In the genomic region with DNA sequence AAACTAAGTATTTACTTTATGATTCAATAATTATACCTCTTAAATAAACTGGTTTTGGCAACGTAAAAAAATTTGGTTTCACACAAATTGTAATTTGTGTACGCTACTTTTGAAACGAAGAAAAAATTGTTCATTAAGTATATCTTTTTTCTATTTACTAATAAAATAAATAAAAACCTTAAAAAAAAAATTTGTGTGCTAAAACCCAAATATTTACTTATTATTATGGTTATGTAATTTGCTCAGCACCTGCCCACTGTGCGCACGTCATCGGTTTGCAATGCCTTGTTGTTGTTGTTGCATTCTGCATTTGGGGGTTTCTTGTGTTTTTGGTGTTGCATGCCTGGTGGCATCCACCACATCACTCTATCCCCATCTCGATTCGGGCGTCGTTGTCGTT, we compare ENCODE assay signal across 4 fruit fly cellular contexts.
TF ChIP-seq lines count a peak whose summit lies in the region.

No protein-coding gene starts in this region.

- TF ChIP-seq CTCF in whole organism, embryonic (GFP tag; optimal IDR thresholded peaks at IDR 0.05; lab: Kevin White, UChicago), result no peak

TF ChIP-seq in whole organism, embryonic, 481 proteins besides CTCF, POLR2A, EP300 and RAD21 (continues in another document):
- peak; percentile 25; the same call in 1 of the 2 replicates for TF ChIP-seq ssp (GFP tag; IDR thresholded peaks at IDR 0.05; lab: Robert Waterston, UW)
- peak; percentile 7 for TF ChIP-seq CG30431 (GFP tag; optimal IDR thresholded peaks at IDR 0.05; lab: Kevin White, UChicago)
- TF ChIP-seq ttk (GFP tag; IDR thresholded peaks at IDR 0.05; lab: Robert Waterston, UW), result peak; percentile 34; the same call in 1 of the 2 replicates
- TF ChIP-seq Six4 (GFP tag; optimal IDR thresholded peaks at IDR 0.05; lab: Kevin White, UChicago), result peak; percentile 23
- TF ChIP-seq CG15514 (GFP tag; optimal IDR thresholded peaks at IDR 0.05; lab: Kevin White, UChicago), result no peak
- TF ChIP-seq CG1603 (tag; optimal IDR thresholded peaks at IDR 0.05; lab: Kevin White, UChicago), result no peak
- TF ChIP-seq sqz (GFP tag; optimal IDR thresholded peaks at IDR 0.05; lab: Kevin White, UChicago), result peak; percentile 35
- peak; percentile 33 for TF ChIP-seq ewg (GFP tag; optimal IDR thresholded peaks at IDR 0.05; lab: Kevin White, UChicago)
- peak; percentile 28; the same call in 1 of the 2 replicates for TF ChIP-seq E2f2 (GFP tag; IDR thresholded peaks at IDR 0.05; lab: Robert Waterston, UW)
- peak; percentile 72 for TF ChIP-seq CG10979 (tag; optimal IDR thresholded peaks at IDR 0.05; lab: Kevin White, UChicago)
- TF ChIP-seq Eip74EF (GFP tag; optimal IDR thresholded peaks at IDR 0.05; lab: Kevin White, UChicago), result peak in 1 of 2 experiments; percentile 37
- TF ChIP-seq CG6683 (GFP tag; optimal IDR thresholded peaks at IDR 0.05; lab: Kevin White, UChicago), result no peak
- peak; percentile 40 for TF ChIP-seq CG30403 (GFP tag; optimal IDR thresholded peaks at IDR 0.05; lab: Kevin White, UChicago)
- peak; percentile 63 for TF ChIP-seq CG17359 (tag; optimal IDR thresholded peaks at IDR 0.05; lab: Kevin White, UChicago)
- no peak for TF ChIP-seq GATAe (GFP tag; conservative IDR thresholded peaks at IDR 0.05; lab: Robert Waterston, UW)
- peak; percentile 9; the same call in 1 of the 2 replicates for TF ChIP-seq slbo (GFP tag; IDR thresholded peaks at IDR 0.05; lab: Robert Waterston, UW)
- peak; percentile 77 for TF ChIP-seq gem (tag; optimal IDR thresholded peaks at IDR 0.05; lab: Kevin White, UChicago)
- no peak for TF ChIP-seq prd (optimal IDR thresholded peaks at IDR 0.05; lab: Kevin White, UChicago)
- peak; percentile 46; the same call in 1 of the 3 replicates for TF ChIP-seq prd (GFP tag; IDR thresholded peaks at IDR 0.05; lab: Robert Waterston, UW)
- TF ChIP-seq CG2678 (tag; optimal IDR thresholded peaks at IDR 0.05; lab: Kevin White, UChicago), result peak; percentile 70

TF ChIP-seq in whole organism, prepupa, 60 proteins besides CTCF, POLR2A, EP300 and RAD21 (continues in another document):
- TF ChIP-seq ss (GFP tag; optimal IDR thresholded peaks at IDR 0.05; lab: Kevin White, UChicago), result peak in 1 of 2 experiments; percentile 18
- TF ChIP-seq CG3032 (tag; optimal IDR thresholded peaks at IDR 0.05; lab: Kevin White, UChicago), result peak; percentile 15
- no peak for TF ChIP-seq CG1621 (tag; optimal IDR thresholded peaks at IDR 0.05; lab: Kevin White, UChicago)
- peak; percentile 37 for TF ChIP-seq CG6792 (GFP tag; optimal IDR thresholded peaks at IDR 0.05; lab: Kevin White, UChicago)
- TF ChIP-seq Ets21C (GFP tag; optimal IDR thresholded peaks at IDR 0.05; lab: Kevin White, UChicago), result no peak
- peak; percentile 56 for TF ChIP-seq CG16779 (tag; optimal IDR thresholded peaks at IDR 0.05; lab: Kevin White, UChicago)
- TF ChIP-seq lz (GFP tag; optimal IDR thresholded peaks at IDR 0.05; lab: Kevin White, UChicago), result peak; percentile 31
- TF ChIP-seq CG3919 (GFP tag; optimal IDR thresholded peaks at IDR 0.05; lab: Kevin White, UChicago), result peak; percentile 85
- TF ChIP-seq cyc (GFP tag; optimal IDR thresholded peaks at IDR 0.05; lab: Kevin White, UChicago), result peak; percentile 33
- TF ChIP-seq dsx (GFP tag; optimal IDR thresholded peaks at IDR 0.05; lab: Kevin White, UChicago; ENCODE audit: poor library complexity, severe bottlenecking), result no peak
- peak; percentile 60 for TF ChIP-seq esn (GFP tag; optimal IDR thresholded peaks at IDR 0.05; lab: Kevin White, UChicago)
- peak; percentile 26 for TF ChIP-seq Hr39 (GFP tag; optimal IDR thresholded peaks at IDR 0.05; lab: Kevin White, UChicago)
- no peak for TF ChIP-seq Sox15 (GFP tag; optimal IDR thresholded peaks at IDR 0.05; lab: Kevin White, UChicago)
- TF ChIP-seq Smox (GFP tag; optimal IDR thresholded peaks at IDR 0.05; lab: Kevin White, UChicago), result no peak
- TF ChIP-seq Eip75B (GFP tag; optimal IDR thresholded peaks at IDR 0.05; lab: Kevin White, UChicago), result peak; percentile 24
- TF ChIP-seq Hr4 (GFP tag; optimal IDR thresholded peaks at IDR 0.05; lab: Kevin White, UChicago), result peak; percentile 86
- peak; percentile 67 for TF ChIP-seq CG8632 (GFP tag; optimal IDR thresholded peaks at IDR 0.05; lab: Kevin White, UChicago)
- TF ChIP-seq CG10631 (GFP tag; optimal IDR thresholded peaks at IDR 0.05; lab: Kevin White, UChicago), result peak; percentile 77
- TF ChIP-seq vri (GFP tag; optimal IDR thresholded peaks at IDR 0.05; lab: Kevin White, UChicago), result peak; percentile 14
- peak; percentile 14 for TF ChIP-seq CG31627 (GFP tag; optimal IDR thresholded peaks at IDR 0.05; lab: Kevin White, UChicago)
- TF ChIP-seq Blimp-1 (GFP tag; optimal IDR thresholded peaks at IDR 0.05; lab: Kevin White, UChicago), result no peak
- peak; percentile 96 for TF ChIP-seq CG8119 (GFP tag; IDR thresholded peaks at IDR 0.05; lab: Robert Waterston, UW)

TF ChIP-seq in whole organism, pupa, 21 proteins besides CTCF, POLR2A, EP300 and RAD21:
- peak; percentile 77 for TF ChIP-seq CG12605 (GFP tag; IDR thresholded peaks at IDR 0.05; lab: Robert Waterston, UW)
- peak; percentile 59 for TF ChIP-seq CG17806 (tag; optimal IDR thresholded peaks at IDR 0.05; lab: Kevin White, UChicago)
- TF ChIP-seq fd96Ca (GFP tag; IDR thresholded peaks at IDR 0.05; lab: Robert Waterston, UW), result no peak; the same call in 2 of the 3 replicates
- TF ChIP-seq Ets98B (GFP tag; IDR thresholded peaks at IDR 0.05; lab: Robert Waterston, UW), result peak; percentile 77
- TF ChIP-seq CG14655 (GFP tag; optimal IDR thresholded peaks at IDR 0.05; lab: Kevin White, UChicago), result peak; percentile 94
- peak; percentile 71 for TF ChIP-seq Pif1B (GFP tag; optimal IDR thresholded peaks at IDR 0.05; lab: Kevin White, UChicago)
- TF ChIP-seq Snoo (tag; optimal IDR thresholded peaks at IDR 0.05; lab: Kevin White, UChicago), result peak; percentile 5
- peak; percentile 4 for TF ChIP-seq CG34367 (tag; optimal IDR thresholded peaks at IDR 0.05; lab: Kevin White, UChicago)
- TF ChIP-seq CG9948 (tag; optimal IDR thresholded peaks at IDR 0.05; lab: Kevin White, UChicago), result peak; percentile 79
- TF ChIP-seq CG10348 (GFP tag; IDR thresholded peaks at IDR 0.05; lab: Robert Waterston, UW), result peak; percentile 74; the same call in 1 of the 2 replicates
- TF ChIP-seq CG13204 (GFP tag; optimal IDR thresholded peaks at IDR 0.05; lab: Kevin White, UChicago), result no peak
- no peak for TF ChIP-seq D1 (tag; optimal IDR thresholded peaks at IDR 0.05; lab: Kevin White, UChicago)
- TF ChIP-seq CG8301 (tag; optimal IDR thresholded peaks at IDR 0.05; lab: Kevin White, UChicago), result peak; percentile 91
- no peak for TF ChIP-seq gl (tag; optimal IDR thresholded peaks at IDR 0.05; lab: Kevin White, UChicago)
- peak; percentile 56 for TF ChIP-seq Pif1A (GFP tag; optimal IDR thresholded peaks at IDR 0.05; lab: Kevin White, UChicago)
- peak; percentile 45 for TF ChIP-seq rn (GFP tag; IDR thresholded peaks at IDR 0.05; lab: Robert Waterston, UW)
- peak; percentile 87; the same call in 2 of the 3 replicates for TF ChIP-seq CG4496 (GFP tag; IDR thresholded peaks at IDR 0.05; lab: Robert Waterston, UW)
- TF ChIP-seq CG8159 (tag; optimal IDR thresholded peaks at IDR 0.05; lab: Kevin White, UChicago), result peak; percentile 64
- TF ChIP-seq CG32121 (GFP tag; IDR thresholded peaks at IDR 0.05; lab: Robert Waterston, UW), result peak; percentile 87
- TF ChIP-seq CG15710 (tag; optimal IDR thresholded peaks at IDR 0.05; lab: Kevin White, UChicago), result peak; percentile 9
- no peak for TF ChIP-seq EcR (GFP tag; optimal IDR thresholded peaks at IDR 0.05; lab: Kevin White, UChicago)
TF ChIP-seq in whole organism, pupa: peak in this region for 16.

TF ChIP-seq in whole organism, wandering third instar larva, 38 proteins besides CTCF, POLR2A, EP300 and RAD21:
- TF ChIP-seq h (GFP tag; optimal IDR thresholded peaks at IDR 0.05; lab: Kevin White, UChicago) (peak; percentile 2), woc (GFP tag; optimal IDR thresholded peaks at IDR 0.05; lab: Kevin White, UChicago) (peak; percentile 3), tai (GFP tag; optimal IDR thresholded peaks at IDR 0.05; lab: Kevin White, UChicago) (peak; percentile 43), foxo (GFP tag; optimal IDR thresholded peaks at IDR 0.05; lab: Kevin White, UChicago) (peak in 1 of 2 experiments; percentile 2), dmrt93B (GFP tag; optimal IDR thresholded peaks at IDR 0.05; lab: Kevin White, UChicago) (no peak), usp (GFP tag; optimal IDR thresholded peaks at IDR 0.05; lab: Kevin White, UChicago) (no peak), GATAd (GFP tag; optimal IDR thresholded peaks at IDR 0.05; lab: Kevin White, UChicago) (no peak), rgr (GFP tag; optimal IDR thresholded peaks at IDR 0.05; lab: Kevin White, UChicago) (peak; percentile 12), fru (GFP tag; optimal IDR thresholded peaks at IDR 0.05; lab: Kevin White, UChicago) (no peak)

Comparison
In these comparisons a context has a peak if more than half of its experiments do, and no peak if none do; other contexts are left out.
1. Of the 7 proteins assayed by ChIP-seq in both whole organism, embryonic and whole organism, prepupa: peak only in whole organism, embryonic: Blimp-1; only in whole organism, prepupa: CG16779, Hr39 and Lpt; in both: Gug and Sox102F; in neither: 1.